Worm (Caenorhabditis elegans): ENCODE results near the gene ech-1.1.

ech-1.1 gene

DNA sequence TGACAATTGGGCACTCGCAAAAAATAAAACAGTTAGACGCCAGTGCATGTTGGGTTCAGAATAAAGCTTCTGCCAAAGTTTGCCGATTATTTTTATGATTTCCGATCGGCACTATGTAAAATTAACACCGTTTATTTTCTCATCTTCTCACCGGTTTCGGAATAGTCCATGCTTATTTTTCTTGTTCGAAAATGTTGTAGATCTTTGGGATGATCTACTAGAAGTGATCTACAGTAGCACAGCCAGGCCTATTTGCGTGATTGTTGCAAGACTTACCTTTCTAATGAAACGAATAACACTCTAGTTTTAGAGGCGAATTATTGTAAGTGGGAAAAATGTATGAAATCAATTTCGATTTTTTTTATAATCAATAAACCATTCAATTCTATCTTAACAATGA, 10.7 kb downstream of the ech-1.1 start, which contains the start of gene clec-231:
Gene clec-231 (minus strand): TSS at position 101 of the 400 bp plus-strand sequence.
- no peak for TF ChIP-seq B0336.3 (GFP tag; IDR thresholded peaks at IDR 0.05)
- TF ChIP-seq nfya-1 (tag; optimal IDR thresholded peaks at IDR 0.05; ENCODE audit: borderline replicate concordance, insufficient read depth): no peak
- TF ChIP-seq ztf-28 (GFP tag; IDR thresholded peaks at IDR 0.05): no peak
- no peak for TF ChIP-seq efl-1 (GFP tag; optimal IDR thresholded peaks at IDR 0.05)
- TF ChIP-seq lin-35 (GFP tag; optimal IDR thresholded peaks at IDR 0.05): no peak
- TF ChIP-seq madf-10 (tag; optimal IDR thresholded peaks at IDR 0.05): no peak
- no peak for TF ChIP-seq unc-130 (GFP tag; optimal IDR thresholded peaks at IDR 0.05)
- no peak for TF ChIP-seq snpc-3.4 (tag; optimal IDR thresholded peaks at IDR 0.05)
- no peak for TF ChIP-seq sea-2 (GFP tag; IDR thresholded peaks at IDR 0.05)
- no peak for TF ChIP-seq B0019.2 (GFP tag; conservative IDR thresholded peaks at IDR 0.05)
- no peak for TF ChIP-seq unc-62 (GFP tag; optimal IDR thresholded peaks at IDR 0.05)
- no peak for TF ChIP-seq Y95B8A.8 (GFP tag; IDR thresholded peaks at IDR 0.05)
- no peak for TF ChIP-seq Y56A3A.18 (GFP tag; IDR thresholded peaks at IDR 0.05)
- TF ChIP-seq cebp-2 (GFP tag; IDR thresholded peaks at IDR 0.05): no peak

DNA sequence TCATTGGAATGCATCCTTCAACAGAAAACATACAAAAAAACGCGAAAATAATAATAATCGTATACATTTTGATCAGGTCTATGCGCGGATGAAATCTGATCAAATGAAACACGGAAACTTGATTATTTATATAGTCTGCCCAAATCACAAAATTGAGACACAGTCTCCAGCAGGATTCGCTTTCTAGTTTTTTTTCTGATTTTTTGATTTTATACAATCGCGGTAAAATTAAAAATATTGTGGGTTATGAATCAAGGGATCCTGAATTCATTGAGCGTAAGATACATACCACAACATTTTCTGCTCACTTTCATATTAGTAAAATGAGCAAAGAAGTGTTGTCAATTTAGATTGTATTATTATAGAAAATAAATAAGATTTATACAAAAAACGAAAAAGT, 12.3 kb downstream of the ech-1.1 start, which contains the start of gene clec-230:
Gene clec-230 (minus strand): TSS at position 101 of the 400 bp plus-strand sequence.
- TF ChIP-seq egl-18 (GFP tag; IDR thresholded peaks at IDR 0.05): no peak
- no peak for TF ChIP-seq efl-1 (GFP tag; optimal IDR thresholded peaks at IDR 0.05)
- no peak for TF ChIP-seq C06A6.2 (GFP tag; conservative IDR thresholded peaks at IDR 0.05)
- no peak for TF ChIP-seq Y53F4B.3 (GFP tag; IDR thresholded peaks at IDR 0.05)
- no peak for TF ChIP-seq tbp1 (GFP tag; optimal IDR thresholded peaks at IDR 0.05)
- TF ChIP-seq nhr-120 (GFP tag; IDR thresholded peaks at IDR 0.05): no peak
- TF ChIP-seq B0336.3 (GFP tag; IDR thresholded peaks at IDR 0.05): no peak
- no peak for TF ChIP-seq nfyb-1 (GFP tag; IDR thresholded peaks at IDR 0.05)

DNA sequence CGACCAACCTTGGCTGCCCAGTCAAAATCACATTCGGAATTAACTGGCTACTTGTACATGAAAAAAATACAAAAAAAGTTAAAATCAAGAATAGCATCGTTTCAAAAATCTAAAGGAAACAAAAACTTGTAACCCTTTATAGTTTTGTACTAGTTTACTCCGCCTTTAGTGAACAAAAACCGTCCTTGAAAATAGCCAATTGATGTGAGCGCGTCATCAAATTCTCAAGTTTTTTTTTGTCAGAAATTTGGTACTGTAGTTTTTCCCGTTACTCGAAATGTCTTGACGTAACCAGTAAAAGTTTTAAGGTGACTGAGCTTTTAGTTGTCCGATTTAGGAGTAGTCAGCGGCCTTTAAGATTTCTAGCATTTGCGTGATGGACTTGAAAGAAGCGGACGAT, 14.0 kb downstream of the ech-1.1 start, which contains the start of gene C29F3.3:
Gene C29F3.3 (minus strand): TSS at position 101 of the 400 bp plus-strand sequence.
- TF ChIP-seq ceh-100 (GFP tag; IDR thresholded peaks at IDR 0.05) (no peak), let-607 (tag; optimal IDR thresholded peaks at IDR 0.05) (no peak), tbp1 (GFP tag; optimal IDR thresholded peaks at IDR 0.05) (no peak), nhr-90 (tag; optimal IDR thresholded peaks at IDR 0.05) (no peak), nfya-1 (tag; optimal IDR thresholded peaks at IDR 0.05; ENCODE audit: borderline replicate concordance, insufficient read depth) (no peak), attf-6 (GFP tag; IDR thresholded peaks at IDR 0.05) (no peak)

DNA sequence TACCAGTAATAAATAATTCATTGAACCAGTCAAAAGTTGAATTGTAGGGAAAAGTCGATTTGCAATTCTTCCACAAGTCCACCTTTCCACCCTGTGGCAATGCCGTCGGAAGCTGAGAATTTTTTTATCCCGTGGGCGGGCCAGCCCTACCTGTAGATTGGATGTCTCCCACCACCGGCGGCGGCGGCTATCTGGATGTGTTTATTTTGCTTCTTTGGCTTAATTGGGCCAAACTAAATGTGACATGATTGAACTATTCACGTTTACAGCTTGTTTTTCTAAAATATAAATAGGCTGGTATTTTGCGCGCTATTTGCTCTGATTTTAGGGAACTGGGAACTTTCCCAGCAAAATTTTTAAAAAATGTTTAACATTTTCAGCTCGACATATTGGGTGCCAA, 16.8 kb downstream of the ech-1.1 start, which contains the start of gene wrt-8:
Gene wrt-8 (minus strand): TSS at position 101 of the 400 bp plus-strand sequence.
- 0 out of 2 replicates have a peak, but pooled peaks have one; percentile 11 for TF ChIP-seq nhr-120 (GFP tag; IDR thresholded peaks at IDR 0.05)
- TF ChIP-seq Y53G8AR.9 (GFP tag; conservative IDR thresholded peaks at IDR 0.05): no peak

DNA sequence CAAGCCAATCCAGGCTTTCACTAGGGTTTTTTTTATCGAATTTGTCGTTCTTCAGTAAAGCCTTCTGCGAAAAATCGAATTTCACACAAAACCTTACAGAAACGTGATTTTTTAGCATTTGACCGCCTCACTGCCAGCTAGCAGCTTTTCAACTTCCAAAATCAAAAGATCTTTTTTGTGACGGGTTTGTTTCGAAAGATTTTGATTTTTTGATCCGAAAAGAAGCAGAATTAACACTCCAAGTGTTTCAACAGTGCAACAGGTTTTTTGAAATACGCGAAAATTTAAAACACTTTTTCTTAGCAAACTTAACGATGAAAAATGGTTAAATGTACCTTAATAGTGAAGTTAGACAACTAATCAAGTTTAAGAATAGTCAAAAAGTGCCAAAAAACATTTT, 19.9 kb downstream of the ech-1.1 start, which contains the start of gene clec-229:
Gene clec-229 (minus strand): TSS at position 101 of the 400 bp plus-strand sequence.
- TF ChIP-seq ama-1 (optimal IDR thresholded peaks at IDR 0.05): no peak
- TF ChIP-seq ama-1 (GFP tag; optimal IDR thresholded peaks at IDR 0.05): no peak
- TF ChIP-seq attf-3 (GFP tag; conservative IDR thresholded peaks at IDR 0.05): no peak
- no peak for TF ChIP-seq ets-4 (GFP tag; optimal IDR thresholded peaks at IDR 0.05)
- TF ChIP-seq lsy-27 (tag; optimal IDR thresholded peaks at IDR 0.05; ENCODE audit: borderline replicate concordance, insufficient read depth): no peak
- TF ChIP-seq zim-3 (tag; optimal IDR thresholded peaks at IDR 0.05): no peak
- TF ChIP-seq rpc-1 (optimal IDR thresholded peaks at IDR 0.05): no peak
- TF ChIP-seq rpc-1 (tag; optimal IDR thresholded peaks at IDR 0.05): no peak
- no peak for TF ChIP-seq dpff-1 (tag; optimal IDR thresholded peaks at IDR 0.05)
- no peak for TF ChIP-seq rcor-1 (GFP tag; IDR thresholded peaks at IDR 0.05)
- no peak for TF ChIP-seq athp-1 (tag; optimal IDR thresholded peaks at IDR 0.05)
- no peak for TF ChIP-seq tbp1 (GFP tag; optimal IDR thresholded peaks at IDR 0.05)
- no peak for TF ChIP-seq zfh-2 (GFP tag; conservative IDR thresholded peaks at IDR 0.05)
- no peak for TF ChIP-seq snpc-4 (GFP tag; optimal IDR thresholded peaks at IDR 0.05)
- TF ChIP-seq snpc-4 (tag; optimal IDR thresholded peaks at IDR 0.05): no peak
- TF ChIP-seq lag-1 (GFP tag; IDR thresholded peaks at IDR 0.05): no peak
